Fruit fly (Drosophila melanogaster) whole organism, wandering third instar larva: ENCODE measurements around the gene CG10730.
A peak's percentile ranks its signal among the peaks of the same experiment; 100 is the strongest.

Experiments used
- CG9705 ChIP-seq: fragments of 200-800 bp; sonication (Bioruptor generic); optimal IDR thresholded peaks from 2 replicates; lab custom pipeline; 2018; ENCODE audit warnings: missing biosample characterization, mild to moderate bottlenecking, missing genetic modification characterization
- N ChIP-seq: fragments of >200 bp; optimal IDR thresholded peaks from 2 replicates; lab custom pipeline; 2018; ENCODE audit warnings: missing biosample characterization, missing external identifiers, missing genetic modification characterization
- Vsx2 ChIP-seq: fragments of 200-300, 225-300 bp; sonication (Bioruptor generic); optimal IDR thresholded peaks from 2 replicates; lab custom pipeline; 2018; ENCODE audit warnings: missing biosample characterization, missing genetic modification characterization; ENCODE audit not compliant: partially characterized antibody
- dmrt93B ChIP-seq: fragments of 200-800 bp; sonication (Bioruptor generic); optimal IDR thresholded peaks from 2 replicates; lab custom pipeline; 2018; ENCODE audit warnings: missing biosample characterization, mild to moderate bottlenecking, missing genetic modification characterization
- foxo ChIP-seq, 2 experiments: fragments of 200-800 bp; sonication (Bioruptor generic); optimal IDR thresholded peaks; 2 replicates in 1 of 2; 3 replicates in 1 of 2; lab custom pipeline; 2016 to 2017; ENCODE audit warnings: missing biosample characterization in 2 of 2, missing genetic modification characterization in 2 of 2
- pan ChIP-seq: fragments of >200 bp; optimal IDR thresholded peaks from 2 replicates; lab custom pipeline; 2017
- psq ChIP-seq: fragments of 200-800 bp; sonication (Bioruptor generic); optimal IDR thresholded peaks from 3 replicates; lab custom pipeline; 2017; ENCODE audit warnings: missing biosample characterization, mild to moderate bottlenecking, missing genetic modification characterization, moderate library complexity
- usp ChIP-seq: fragments of >200 bp; optimal IDR thresholded peaks from 2 replicates; lab custom pipeline; 2017; ENCODE audit warnings: missing biosample characterization, missing genetic modification characterization
- woc ChIP-seq: sonication (Bioruptor generic); optimal IDR thresholded peaks from 2 replicates; lab custom pipeline; 2016; ENCODE audit warnings: missing biosample characterization, mild to moderate bottlenecking, missing genetic modification characterization

- TF ChIP-seq pan (no peak), N (GFP tag; lab: Kevin White, UChicago) (no peak), dmrt93B (GFP tag; lab: Kevin White, UChicago) (peak; percentile 25), foxo (GFP tag; optimal IDR thresholded peaks at IDR 0.05; lab: Kevin White, UChicago) (peak in 1 of 2 experiments; percentile 57), psq (peak; percentile 8), Vsx2 (GFP tag; lab: Kevin White, UChicago) (no peak), CG9705 (GFP tag; lab: Kevin White, UChicago) (no peak), woc (no peak), usp (no peak)
Measured at dm6 chr2L:20082965-20083855, 11.2 kb upstream of the CG10730 start.
